Fruit fly (Drosophila melanogaster) whole organism, embryonic: ENCODE data around the gene CG9992.

Experiments
- Asciz ChIP-seq: fragments of 200-800 bp; sonication (Bioruptor generic); optimal IDR thresholded peaks from 2 replicates; lab custom pipeline; 2017; ENCODE audit warnings: missing biosample characterization, mild to moderate bottlenecking, missing genetic modification characterization, missing genetic modification reagents
- B-H2 ChIP-seq: fragments of 200-800 bp; sonication (Bioruptor generic); optimal IDR thresholded peaks from 2 replicates; lab custom pipeline; 2018; ENCODE audit warnings: missing biosample characterization, mild to moderate bottlenecking, missing genetic modification characterization
- Bgb ChIP-seq: fragments of 200-800 bp; sonication (Bioruptor generic); IDR thresholded peaks from 2 replicates; pipeline ENCODE4 v1.3.6; 2022; ENCODE audit warnings: missing biosample characterization, missing genetic modification characterization; ENCODE audit not compliant: partially characterized antibody
- BtbVII ChIP-seq: fragments of 200-800 bp; sonication (Bioruptor generic); optimal IDR thresholded peaks from 3 replicates; lab custom pipeline; 2017; ENCODE audit warnings: missing biosample characterization, mild to moderate bottlenecking, missing genetic modification characterization
- CG10274 ChIP-seq: fragments of 200-800 bp; sonication (Bioruptor generic); optimal IDR thresholded peaks from 3 replicates; lab custom pipeline; 2017; ENCODE audit warnings: missing biosample characterization, mild to moderate bottlenecking, missing genetic modification characterization
- CG10543 ChIP-seq: fragments of 200-800 bp; sonication (Bioruptor generic); optimal IDR thresholded peaks from 3 replicates; lab custom pipeline; 2017; ENCODE audit warnings: missing biosample characterization, mild to moderate bottlenecking, missing genetic modification characterization, moderate library complexity
- CG10959 ChIP-seq: fragments of 200-800 bp; sonication (Bioruptor generic); IDR thresholded peaks from 2 replicates; pipeline ENCODE4 v1.3.6; 2022; ENCODE audit warnings: missing biosample characterization, missing genetic modification characterization
- CG11093 ChIP-seq: fragments of 200-800 bp; sonication (Bioruptor generic); IDR thresholded peaks from 3 replicates; pipeline ENCODE4 v1.3.6; 2022; ENCODE audit warnings: missing biosample characterization, missing genetic modification characterization
- CG14860 ChIP-seq: fragments of 200-800 bp; sonication (Bioruptor generic); IDR thresholded peaks from 3 replicates; pipeline ENCODE4 v1.3.6; 2022; ENCODE audit warnings: missing biosample characterization, missing genetic modification characterization; ENCODE audit not compliant: partially characterized antibody
- CG15269 ChIP-seq: fragments of 200-800 bp; sonication (Bioruptor generic); optimal IDR thresholded peaks from 2 replicates; lab custom pipeline; 2018; ENCODE audit warnings: missing biosample characterization, mild to moderate bottlenecking, missing genetic modification characterization, moderate library complexity
- CG15601 ChIP-seq: fragments of 200-800 bp; sonication (Bioruptor generic); optimal IDR thresholded peaks from 3 replicates; lab custom pipeline; 2019; ENCODE audit warnings: missing biosample characterization, mild to moderate bottlenecking, missing genetic modification characterization, moderate library complexity
- CG17385 ChIP-seq: fragments of 200-800 bp; sonication (Bioruptor generic); optimal IDR thresholded peaks from 3 replicates; lab custom pipeline; 2018; ENCODE audit warnings: missing biosample characterization, mild to moderate bottlenecking, missing genetic modification characterization
- CG17612 ChIP-seq: fragments of 200-800 bp; sonication (Bioruptor generic); IDR thresholded peaks from 2 replicates; pipeline ENCODE4 v1.3.6; 2022; ENCODE audit warnings: missing biosample characterization, missing genetic modification characterization
- CG17829 ChIP-seq: fragments of 200-800 bp; optimal IDR thresholded peaks from 2 replicates; lab custom pipeline; 2019; ENCODE audit warnings: missing biosample characterization, mild to moderate bottlenecking, missing genetic modification characterization, moderate library complexity
- CG18262 ChIP-seq: fragments of 200-800 bp; optimal IDR thresholded peaks from 3 replicates; lab custom pipeline; 2019; ENCODE audit warnings: missing biosample characterization, mild to moderate bottlenecking, missing genetic modification characterization, moderate library complexity
- CG2116 ChIP-seq: fragments of 200-800 bp; sonication (Bioruptor generic); optimal IDR thresholded peaks from 3 replicates; lab custom pipeline; 2018; ENCODE audit warnings: missing biosample characterization, mild to moderate bottlenecking, missing genetic modification characterization
- CG2712 ChIP-seq: fragments of 200-800 bp; optimal IDR thresholded peaks from 3 replicates; lab custom pipeline; 2019; ENCODE audit warnings: missing biosample characterization, mild to moderate bottlenecking, missing genetic modification characterization, moderate library complexity
- CG30020 ChIP-seq: fragments of 200-800 bp; optimal IDR thresholded peaks from 2 replicates; lab custom pipeline; 2019; ENCODE audit warnings: missing biosample characterization, mild to moderate bottlenecking, missing genetic modification characterization, moderate library complexity
- CG30403 ChIP-seq: fragments of 200-800 bp; sonication (Bioruptor generic); optimal IDR thresholded peaks from 3 replicates; lab custom pipeline; 2016; ENCODE audit warnings: missing biosample characterization, missing genetic modification characterization
- CG4360 ChIP-seq: fragments of 200-800 bp; sonication (Bioruptor generic); IDR thresholded peaks from 2 replicates; pipeline ENCODE4 v1.3.6; 2022; ENCODE audit warnings: missing biosample characterization, missing genetic modification characterization
- CG7745 ChIP-seq: fragments of 200-800 bp; sonication (Bioruptor generic); optimal IDR thresholded peaks from 2 replicates; lab custom pipeline; 2018; ENCODE audit warnings: missing biosample characterization, mild to moderate bottlenecking, missing genetic modification characterization, moderate library complexity
- CG8924 ChIP-seq: fragments of 200-800 bp; optimal IDR thresholded peaks from 3 replicates; lab custom pipeline; 2019; ENCODE audit warnings: missing biosample characterization, mild to moderate bottlenecking, missing genetic modification characterization, moderate library complexity
- CG9817 ChIP-seq: fragments of 200-800 bp; sonication (Bioruptor generic); optimal IDR thresholded peaks from 2 replicates; lab custom pipeline; 2018; ENCODE audit warnings: missing biosample characterization, mild to moderate bottlenecking, missing genetic modification characterization, moderate library complexity
- CTCF ChIP-seq: fragments of 200-800 bp; sonication (Bioruptor generic); optimal IDR thresholded peaks from 2 replicates; lab custom pipeline; 2017; ENCODE audit warnings: missing biosample characterization, mild to moderate bottlenecking, missing genetic modification characterization, moderate library complexity
- Camta ChIP-seq: fragments of 200-800 bp; sonication (Bioruptor generic); optimal IDR thresholded peaks from 2 replicates; lab custom pipeline; 2016; ENCODE audit warnings: missing biosample characterization, missing genetic modification characterization
- HLH54F ChIP-seq: fragments of 200-800 bp; sonication (Bioruptor generic); optimal IDR thresholded peaks from 3 replicates; lab custom pipeline; 2016; ENCODE audit warnings: missing biosample characterization, missing genetic modification characterization
- Hey ChIP-seq: fragments of 200-800 bp; sonication (Bioruptor generic); optimal IDR thresholded peaks from 3 replicates; lab custom pipeline; 2018; ENCODE audit warnings: missing biosample characterization, mild to moderate bottlenecking, missing genetic modification characterization
- Rfx ChIP-seq: fragments of 200-800 bp; sonication (Bioruptor generic); IDR thresholded peaks from 2 replicates; pipeline ENCODE4 v1.3.6; 2022; ENCODE audit warnings: missing biosample characterization, missing genetic modification characterization
- Scr ChIP-seq: fragments of 200-800 bp; sonication (Bioruptor generic); IDR thresholded peaks from 2 replicates; pipeline ENCODE4 v1.3.6; 2022; ENCODE audit warnings: missing biosample characterization, missing genetic modification characterization; ENCODE audit not compliant: partially characterized antibody
- Six4 ChIP-seq: fragments of 200-800 bp; sonication (Bioruptor generic); optimal IDR thresholded peaks from 2 replicates; lab custom pipeline; 2016; ENCODE audit warnings: missing biosample characterization, missing genetic modification characterization
- bcd ChIP-seq: fragments of 200-800 bp; sonication (Bioruptor generic); optimal IDR thresholded peaks from 2 replicates; lab custom pipeline; 2017; ENCODE audit warnings: missing biosample characterization, mild to moderate bottlenecking, missing genetic modification characterization
- bsh ChIP-seq, 2 experiments: fragments of 200-800 bp; sonication (Bioruptor generic); optimal IDR thresholded peaks; 2 replicates each; lab custom pipeline; 2017 to 2018; ENCODE audit warnings: mild to moderate bottlenecking in 2 of 2, missing biosample characterization in 2 of 2, missing genetic modification characterization in 2 of 2, moderate library complexity in 1 of 2
- chn ChIP-seq: fragments of 200-800 bp; sonication (Bioruptor generic); optimal IDR thresholded peaks from 2 replicates; lab custom pipeline; 2016; ENCODE audit warnings: missing biosample characterization, missing genetic modification characterization
- ci ChIP-seq: fragments of 200-800 bp; sonication (Bioruptor generic); IDR thresholded peaks from 3 replicates; pipeline ENCODE4 v1.3.6; 2022; ENCODE audit warnings: missing biosample characterization, missing genetic modification characterization
- corto ChIP-seq: fragments of 200-800 bp; sonication (Bioruptor generic); optimal IDR thresholded peaks from 2 replicates; lab custom pipeline; 2016; ENCODE audit warnings: missing biosample characterization, mild to moderate bottlenecking, missing genetic modification characterization, moderate library complexity
- emc ChIP-seq: fragments of 200-800 bp; sonication (Bioruptor generic); optimal IDR thresholded peaks from 2 replicates; lab custom pipeline; 2016; ENCODE audit warnings: missing biosample characterization, missing genetic modification characterization
- gsb ChIP-seq: fragments of 200-800 bp; sonication (Bioruptor generic); IDR thresholded peaks from 2 replicates; pipeline ENCODE4 v1.3.6; 2022; ENCODE audit warnings: missing biosample characterization, missing genetic modification characterization
- hkb ChIP-seq, 2 experiments: fragments of 200-800 bp in 1 of 2; fragments of >200 bp in 1 of 2; sonication (Bioruptor generic) in 1 of 2; IDR thresholded peaks in 1 of 2; optimal IDR thresholded peaks in 1 of 2; 2 replicates each; pipeline versions ENCODE4 v1.3.6 to Lab custom; 2017 to 2022; ENCODE audit warnings: missing biosample characterization in 1 of 2, missing genetic modification characterization in 1 of 2
- jing ChIP-seq: fragments of 200-800 bp; sonication (Bioruptor generic); optimal IDR thresholded peaks from 2 replicates; lab custom pipeline; 2018; ENCODE audit warnings: missing biosample characterization, mild to moderate bottlenecking, missing genetic modification characterization
- lab ChIP-seq: fragments of 200-800 bp; sonication (Bioruptor generic); optimal IDR thresholded peaks from 3 replicates; lab custom pipeline; 2017; ENCODE audit warnings: missing biosample characterization, missing genetic modification characterization, mild to moderate bottlenecking, moderate library complexity, missing genetic modification reagents
- prd ChIP-seq, 3 experiments: fragments of >200 bp in 2 of 3; fragments of 200-800 bp in 1 of 3; sonication (Bioruptor generic) in 1 of 3; optimal IDR thresholded peaks in 2 of 3; IDR thresholded peaks in 1 of 3; 2 replicates in 2 of 3; 3 replicates in 1 of 3; pipeline versions ENCODE4 v1.3.6 to Lab custom; 2017 to 2022; ENCODE audit warnings: missing biosample characterization in 1 of 3, missing genetic modification characterization in 1 of 3
- row ChIP-seq: fragments of 200-800 bp; sonication (Bioruptor generic); IDR thresholded peaks from 3 replicates; pipeline ENCODE4 v1.3.6; 2022; ENCODE audit warnings: missing biosample characterization, missing genetic modification characterization
- sens ChIP-seq: fragments of 200-800 bp; sonication (Bioruptor generic); peaks from one replicate; lab custom pipeline; 2016; ENCODE audit warnings: missing biosample characterization, missing genetic modification characterization
- stc ChIP-seq: fragments of 200-800 bp; sonication (Bioruptor generic); IDR thresholded peaks from 2 replicates; pipeline ENCODE4 v1.3.6; 2022; ENCODE audit warnings: missing biosample characterization, missing genetic modification characterization
- tgo ChIP-seq: fragments of 200-800 bp; sonication (Bioruptor generic); IDR thresholded peaks from 3 replicates; pipeline ENCODE4 v1.3.6; 2022; ENCODE audit warnings: missing biosample characterization, missing genetic modification characterization
- usp ChIP-seq: fragments of >200 bp; optimal IDR thresholded peaks from 2 replicates; lab custom pipeline; 2017; ENCODE audit warnings: missing biosample characterization, missing genetic modification characterization
- zf30C ChIP-seq: fragments of 200-800 bp; sonication (Bioruptor generic); optimal IDR thresholded peaks from 3 replicates; lab custom pipeline; 2018; ENCODE audit warnings: missing biosample characterization, mild to moderate bottlenecking, missing genetic modification characterization

Gene CG9992

dm6 chrX:16414451-16415368 is 30.0 kb upstream of the CG9992 start, which contains the start of gene Traf-like (continued):
- TF ChIP-seq CG10274 (GFP tag; lab: Kevin White, UChicago) (peak; percentile 5), CG4360 (GFP tag; lab: Robert Waterston, UW) (no peak), CG14860 (GFP tag; lab: Robert Waterston, UW) (no peak), prd (optimal IDR thresholded peaks at IDR 0.05; lab: Kevin White, UChicago) (no peak), prd (GFP tag; IDR thresholded peaks at IDR 0.05; lab: Robert Waterston, UW) (peak; percentile 8; the same call in 1 of the 3 replicates), CG17829 (tag; lab: Kevin White, UChicago) (peak; percentile 1), Rfx (GFP tag; lab: Robert Waterston, UW) (no peak), Camta (no peak), tgo (peak; percentile 50; the same call in 2 of the 3 replicates), emc (GFP tag; lab: Kevin White, UChicago) (no peak), row (peak; percentile 48; the same call in 2 of the 3 replicates), CG15601 (tag; lab: Kevin White, UChicago) (peak; percentile 13), hkb (optimal IDR thresholded peaks at IDR 0.05; lab: Kevin White, UChicago) (no peak), hkb (GFP tag; IDR thresholded peaks at IDR 0.05; lab: Robert Waterston, UW) (0 out of 2 replicates have a peak, but pooled peaks have one; percentile 29), CTCF (GFP tag; lab: Kevin White, UChicago) (no peak), CG30020 (tag; lab: Kevin White, UChicago) (no peak), bsh (GFP tag; optimal IDR thresholded peaks at IDR 0.05; lab: Kevin White, UChicago) (peak in 1 of 2 experiments; percentile 47), corto (GFP tag; lab: Kevin White, UChicago) (no peak), ci (peak; percentile 58; the same call in 2 of the 3 replicates), CG9817 (peak; percentile 5), stc (GFP tag; lab: Robert Waterston, UW) (0 out of 2 replicates have a peak, but pooled peaks have one; percentile 28), sens (GFP tag; lab: Kevin White, UChicago) (peak; percentile 76), CG30403 (GFP tag; lab: Kevin White, UChicago) (peak; percentile 5), usp (GFP tag; lab: Kevin White, UChicago) (no peak), CG15269 (tag; lab: Kevin White, UChicago) (peak; percentile 23), lab (GFP tag; lab: Kevin White, UChicago) (peak; percentile 45), chn (GFP tag; lab: Kevin White, UChicago) (no peak), CG2116 (GFP tag; lab: Kevin White, UChicago) (no peak), CG8924 (tag; lab: Kevin White, UChicago) (peak; percentile 22), B-H2 (GFP tag; lab: Kevin White, UChicago) (no peak), CG11093 (GFP tag; lab: Robert Waterston, UW) (no peak), HLH54F (no peak), CG17385 (GFP tag; lab: Kevin White, UChicago) (peak; percentile 9), Scr (GFP tag; lab: Robert Waterston, UW) (no peak), CG7745 (tag; lab: Kevin White, UChicago) (no peak), gsb (GFP tag; lab: Robert Waterston, UW) (no peak), CG18262 (peak; percentile 12), CG17612 (GFP tag; lab: Robert Waterston, UW) (no peak), Hey (peak; percentile 23), CG2712 (tag; lab: Kevin White, UChicago) (peak; percentile 8), CG10959 (GFP tag; lab: Robert Waterston, UW) (no peak), Asciz (GFP tag; lab: Kevin White, UChicago) (peak; percentile 14), Six4 (no peak), bcd (GFP tag; lab: Kevin White, UChicago) (no peak), jing (GFP tag; lab: Kevin White, UChicago) (no peak), zf30C (GFP tag; lab: Kevin White, UChicago) (peak; percentile 16), Bgb (no peak), CG10543 (GFP tag; lab: Kevin White, UChicago) (peak; percentile 79), BtbVII (GFP tag; lab: Kevin White, UChicago) (no peak)
